Worm (Caenorhabditis elegans) whole organism, mixed stage, embryonic: ENCODE measurements around the gene ilys-1.

Experiments
- bed-3 ChIP-seq: fragments of 200-800 bp; sonication (Bioruptor generic); optimal IDR thresholded peaks from 3 replicates; lab custom pipeline; 2018; ENCODE audit warnings: mild to moderate bottlenecking, missing genetic modification characterization, moderate library complexity, missing compliant biosample characterization
- blmp-1 ChIP-seq: fragments of 150-350 bp; optimal IDR thresholded peaks from 2 replicates; lab custom pipeline; 2014; ENCODE audit warnings: missing biosample characterization, missing genetic modification characterization
- ceh-39 ChIP-seq: fragments of 150-350 bp; optimal IDR thresholded peaks from 2 replicates; lab custom pipeline; 2014; ENCODE audit warnings: missing biosample characterization, missing genetic modification characterization
- ceh-43 ChIP-seq: fragments of 200-800 bp; sonication (Bioruptor generic); optimal IDR thresholded peaks from 2 replicates; lab custom pipeline; 2018; ENCODE audit warnings: mild to moderate bottlenecking, missing genetic modification characterization, moderate library complexity, missing compliant biosample characterization
- ceh-83 ChIP-seq: fragments of 200-800 bp; sonication (Bioruptor generic); optimal IDR thresholded peaks from 2 replicates; lab custom pipeline; 2018; ENCODE audit warnings: mild to moderate bottlenecking, missing genetic modification characterization, missing compliant biosample characterization
- drap-1 ChIP-seq: fragments of 200-800 bp; sonication (Bioruptor generic); optimal IDR thresholded peaks from 3 replicates; lab custom pipeline; 2018; ENCODE audit warnings: mild to moderate bottlenecking, missing genetic modification characterization, missing compliant biosample characterization
- elt-1 ChIP-seq: sonication (generic microtip); optimal IDR thresholded peaks from 2 replicates; lab custom pipeline; 2017; ENCODE audit warnings: missing genetic modification characterization, mild to moderate bottlenecking, missing compliant biosample characterization, antibody characterized with exemption, moderate library complexity, borderline replicate concordance; ENCODE audit not compliant: insufficient read depth
- elt-3 ChIP-seq: fragments of 150-350 bp; optimal IDR thresholded peaks from 2 replicates; lab custom pipeline; 2014; ENCODE audit warnings: missing biosample characterization, missing genetic modification characterization
- flh-1 ChIP-seq: fragments of 200-800 bp; sonication (Bioruptor generic); optimal IDR thresholded peaks from 2 replicates; lab custom pipeline; 2018; ENCODE audit warnings: mild to moderate bottlenecking, missing genetic modification characterization, moderate library complexity, missing compliant biosample characterization
- ham-2 ChIP-seq: fragments of 200-800 bp; sonication (Bioruptor generic); optimal IDR thresholded peaks from 2 replicates; lab custom pipeline; 2018; ENCODE audit warnings: mild to moderate bottlenecking, missing genetic modification characterization, missing compliant biosample characterization
- hlh-1 ChIP-seq: fragments of 150-350 bp; optimal IDR thresholded peaks from 2 replicates; lab custom pipeline; 2014; ENCODE audit warnings: missing biosample characterization, missing genetic modification reagents, missing genetic modification characterization
- lin-32 ChIP-seq: fragments of 200-800 bp; sonication (Bioruptor generic); optimal IDR thresholded peaks from 2 replicates; lab custom pipeline; 2018; ENCODE audit warnings: mild to moderate bottlenecking, missing genetic modification characterization, missing compliant biosample characterization
- lsy-2 ChIP-seq: fragments of 150-350 bp; optimal IDR thresholded peaks from 2 replicates; lab custom pipeline; 2014; ENCODE audit warnings: missing biosample characterization, missing genetic modification characterization
- mab-5 ChIP-seq: fragments of 150-350 bp; optimal IDR thresholded peaks from 2 replicates; lab custom pipeline; 2014; ENCODE audit warnings: missing biosample characterization, missing genetic modification characterization
- mep-1 ChIP-seq: fragments of 150-350 bp; optimal IDR thresholded peaks from 2 replicates; lab custom pipeline; 2017; ENCODE audit warnings: missing biosample characterization, missing genetic modification reagents, missing genetic modification characterization, inconsistent platforms
- mls-2 ChIP-seq: sonication (generic microtip); optimal IDR thresholded peaks from 2 replicates; lab custom pipeline; 2016; ENCODE audit warnings: mild to moderate bottlenecking, missing genetic modification characterization, moderate library complexity, missing compliant biosample characterization
- nhr-2 ChIP-seq: fragments of 150-350 bp; optimal IDR thresholded peaks from 2 replicates; lab custom pipeline; 2014; ENCODE audit warnings: missing biosample characterization, missing genetic modification characterization
- nhr-237 ChIP-seq: fragments of 150-350 bp; optimal IDR thresholded peaks from 2 replicates; lab custom pipeline; 2014; ENCODE audit warnings: missing biosample characterization, missing genetic modification characterization
- nhr-28 ChIP-seq: fragments of 150-350 bp; optimal IDR thresholded peaks from 2 replicates; lab custom pipeline; 2014; ENCODE audit warnings: missing biosample characterization, missing genetic modification characterization
- nhr-76 ChIP-seq: sonication (generic microtip); optimal IDR thresholded peaks from 2 replicates; lab custom pipeline; 2017; ENCODE audit warnings: missing biosample characterization, missing genetic modification characterization
- pha-4 ChIP-seq: fragments of 150-350 bp; optimal IDR thresholded peaks from 2 replicates; lab custom pipeline; 2018; ENCODE audit warnings: missing biosample characterization, missing genetic modification reagents, missing genetic modification characterization
- sem-2 ChIP-seq: fragments of 200-800 bp; sonication (Bioruptor generic); optimal IDR thresholded peaks from 2 replicates; lab custom pipeline; 2018; ENCODE audit warnings: mild to moderate bottlenecking, missing genetic modification characterization, missing compliant biosample characterization
- sptf-1 ChIP-seq: sonication (generic microtip); optimal IDR thresholded peaks from 2 replicates; lab custom pipeline; 2017; ENCODE audit warnings: mild to moderate bottlenecking, missing genetic modification characterization, moderate library complexity, missing compliant biosample characterization
- tbx-8 ChIP-seq: fragments of 200-800 bp; sonication (Bioruptor generic); optimal IDR thresholded peaks from 2 replicates; lab custom pipeline; 2018; ENCODE audit warnings: mild to moderate bottlenecking, missing genetic modification characterization, moderate library complexity, missing compliant biosample characterization
- unc-120 ChIP-seq: sonication (generic microtip); optimal IDR thresholded peaks from 2 replicates; lab custom pipeline; 2017; ENCODE audit warnings: missing genetic modification characterization, missing compliant biosample characterization; ENCODE audit not compliant: poor library complexity, severe bottlenecking
- unc-62 ChIP-seq: fragments of 150-350 bp; optimal IDR thresholded peaks from 2 replicates; lab custom pipeline; 2014; ENCODE audit warnings: missing biosample characterization, missing genetic modification reagents, missing genetic modification characterization
- zip-8 ChIP-seq: fragments of 150-350 bp; optimal IDR thresholded peaks from 2 replicates; lab custom pipeline; 2014; ENCODE audit warnings: missing biosample characterization, missing genetic modification characterization
- ztf-11 ChIP-seq: fragments of 150-350 bp; optimal IDR thresholded peaks from 2 replicates; lab custom pipeline; 2014; ENCODE audit warnings: missing biosample characterization, missing genetic modification characterization

ilys-1 gene

ce11 chrIV:2470114-2470513, at the start of gene ilys-1:
Gene ilys-1 (plus strand): TSS chrIV:2470414.
- TF ChIP-seq pha-4 (no peak), lsy-2 (no peak), elt-1 (tag; lab: Kevin White, UChicago) (no peak), ceh-39 (tag; lab: Kevin White, UChicago) (no peak)

DNA sequence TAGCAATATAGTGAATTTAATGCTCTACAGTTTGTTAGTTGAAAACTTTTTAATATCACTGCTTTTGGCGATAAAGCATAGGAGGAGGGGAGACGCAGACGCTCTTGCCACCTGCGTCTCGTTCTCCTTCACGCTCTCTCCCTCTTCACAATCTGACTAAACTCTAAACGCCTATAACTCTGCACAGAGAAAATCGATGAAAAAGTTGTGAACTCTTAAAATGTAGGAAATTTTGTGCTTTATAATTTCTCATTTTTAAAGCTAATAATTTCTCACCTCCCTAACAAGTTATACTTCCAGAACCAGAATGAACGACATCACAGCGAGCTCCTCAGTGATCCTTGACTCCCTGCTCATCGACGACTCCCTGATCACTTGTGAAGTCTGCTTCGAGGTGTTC, 37.5 kb upstream of the ilys-1 start, which contains the start of gene C45G7.4:
Gene C45G7.4, plus strand, starts transcription at position 301 of the 400 bp plus-strand sequence.
- TF ChIP-seq mls-2 = no peak
- TF ChIP-seq drap-1 = no peak
- TF ChIP-seq unc-62 = no peak
- TF ChIP-seq ceh-43 = no peak
- no peak for TF ChIP-seq ztf-11
- TF ChIP-seq nhr-76 (tag; lab: Kevin White, UChicago) = no peak
- no peak for TF ChIP-seq bed-3 (GFP tag; lab: Kevin White, UChicago)
- no peak for TF ChIP-seq pha-4
- no peak for TF ChIP-seq blmp-1 (tag; lab: Kevin White, UChicago)
- no peak for TF ChIP-seq tbx-8 (GFP tag; lab: Kevin White, UChicago)
- TF ChIP-seq lsy-2 = no peak
- no peak for TF ChIP-seq sem-2 (GFP tag; lab: Kevin White, UChicago)
- TF ChIP-seq unc-120 (tag; lab: Kevin White, UChicago) = no peak

DNA sequence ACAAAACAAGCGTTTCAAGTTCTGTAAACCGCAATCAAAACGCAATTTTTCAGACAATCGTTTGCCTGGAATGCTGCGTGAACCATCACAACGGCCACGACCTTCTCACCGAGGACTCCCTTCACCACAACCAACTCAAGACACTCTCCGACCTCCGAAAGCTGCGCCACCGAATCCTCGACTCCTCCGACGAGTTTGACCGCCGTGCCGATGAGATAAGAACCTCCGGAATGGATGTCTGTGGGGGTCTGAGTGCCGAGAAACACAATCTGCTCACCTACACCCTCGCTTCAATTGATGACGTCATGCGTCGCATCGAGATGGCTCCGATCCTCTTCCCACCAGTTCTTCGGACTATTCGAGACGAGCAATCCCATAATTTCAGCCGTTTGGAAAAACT, 35.8 kb upstream of the ilys-1 start:
- TF ChIP-seq lin-32 (GFP tag; lab: Kevin White, UChicago) (no peak), ham-2 (GFP tag; lab: Kevin White, UChicago) (no peak), hlh-1 (tag; lab: Kevin White, UChicago) (no peak), elt-3 (tag; lab: Kevin White, UChicago) (no peak), mep-1 (tag; lab: Kevin White, UChicago) (no peak), mls-2 (no peak), mab-5 (tag; lab: Kevin White, UChicago) (no peak), zip-8 (no peak), sem-2 (GFP tag; lab: Kevin White, UChicago) (no peak), pha-4 (no peak), nhr-237 (tag; lab: Kevin White, UChicago) (no peak), ceh-83 (GFP tag; lab: Kevin White, UChicago) (no peak), ztf-11 (no peak), sptf-1 (tag; lab: Kevin White, UChicago) (no peak)
- TF ChIP-seq, all 35 proteins: peak for 0

DNA sequence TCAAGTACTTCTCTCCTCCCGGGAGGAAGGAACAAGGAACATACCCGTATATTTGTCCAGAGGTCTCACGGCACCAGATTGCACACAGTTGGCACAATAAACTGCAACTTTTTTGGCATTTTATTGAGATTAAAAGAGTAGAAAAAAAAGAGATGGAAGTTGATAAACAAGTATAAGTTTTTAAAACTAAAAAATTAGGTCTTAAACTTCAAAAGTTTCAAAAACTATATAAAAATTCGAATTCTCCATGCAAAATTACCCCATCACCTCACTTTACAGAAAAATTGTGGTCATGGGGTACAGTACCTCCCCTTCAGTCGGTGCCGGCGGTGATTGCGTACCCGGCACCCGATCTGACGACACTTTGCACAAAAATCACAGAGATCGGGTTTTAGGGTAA, 19.0 kb upstream of the ilys-1 start, which contains the start of gene C45G7.13:
Gene C45G7.13, minus strand, starts transcription at position 101 of the 400 bp plus-strand sequence.
- TF ChIP-seq unc-120 (tag; lab: Kevin White, UChicago) (no peak), sem-2 (GFP tag; lab: Kevin White, UChicago) (no peak), pha-4 (no peak), mls-2 (no peak), sptf-1 (tag; lab: Kevin White, UChicago) (no peak), nhr-76 (tag; lab: Kevin White, UChicago) (no peak), mep-1 (tag; lab: Kevin White, UChicago) (no peak)

ce11 chrIV:2451655-2452054, 18.6 kb upstream of the ilys-1 start:
- TF ChIP-seq drap-1 = no peak

DNA sequence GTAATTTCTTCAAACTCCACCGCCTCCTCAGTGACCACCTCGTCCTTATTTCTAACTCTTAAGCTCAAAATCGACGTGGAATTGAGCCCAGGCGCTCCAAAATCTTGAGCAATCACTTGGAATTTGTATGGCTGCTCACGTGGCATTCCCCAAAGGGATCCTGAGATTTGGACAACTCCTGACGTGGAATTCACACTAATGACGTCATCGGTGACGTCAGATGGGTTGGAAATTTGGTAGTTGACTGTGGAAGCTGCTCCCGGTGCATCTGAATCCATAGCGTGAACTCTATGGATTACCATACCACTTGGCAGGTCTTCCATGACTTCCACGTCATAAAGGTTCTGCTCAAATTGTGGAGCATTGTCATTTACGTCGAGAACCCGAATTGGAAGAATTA, 15.1 kb upstream of the ilys-1 start:
- TF ChIP-seq nhr-28 (tag; lab: Kevin White, UChicago) = no peak
- TF ChIP-seq zip-8 = peak; percentile 92

DNA sequence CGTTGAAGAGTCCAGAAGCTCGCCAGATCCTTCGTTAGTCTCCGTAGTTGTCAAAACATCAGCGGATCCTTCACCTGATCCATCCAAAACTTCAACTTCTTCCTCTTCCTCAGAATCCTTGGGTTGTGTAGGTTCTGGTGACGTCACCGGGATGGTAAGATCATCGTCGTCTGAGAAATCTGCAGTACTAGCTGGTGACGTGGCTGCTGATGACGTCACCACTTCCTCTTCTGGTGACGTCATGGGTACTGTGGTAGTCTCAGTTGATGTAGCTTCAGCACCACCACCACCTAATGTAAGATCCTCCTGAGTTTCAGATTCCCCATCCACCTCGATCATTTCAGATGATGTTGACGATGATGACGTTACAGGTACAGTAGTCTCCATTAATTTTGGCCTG, 8.8 kb upstream of the ilys-1 start:
- no peak for TF ChIP-seq ham-2 (GFP tag; lab: Kevin White, UChicago)
- no peak for TF ChIP-seq ceh-43
- no peak for TF ChIP-seq lin-32 (GFP tag; lab: Kevin White, UChicago)
- no peak for TF ChIP-seq nhr-237 (tag; lab: Kevin White, UChicago)
- no peak for TF ChIP-seq hlh-1 (tag; lab: Kevin White, UChicago)
- TF ChIP-seq flh-1 (GFP tag; lab: Kevin White, UChicago) = no peak
- TF ChIP-seq zip-8 = peak; percentile 97
- TF ChIP-seq nhr-2 = no peak
- TF ChIP-seq drap-1 = no peak
